Worm (Caenorhabditis elegans): ENCODE results near the gene C25B8.8.

C25B8.8 gene

ce11 chrX:6597089-6597488, 12.7 kb upstream of the C25B8.8 start, which contains the start of gene ttr-6:
Gene ttr-6, minus strand, starts transcription at chrX:6597121.
- TF ChIP-seq hlh-13 (GFP tag; optimal IDR thresholded peaks at IDR 0.05) (no peak), unc-55 (GFP tag; optimal IDR thresholded peaks at IDR 0.05) (peak; percentile 47), odd-2 (tag; optimal IDR thresholded peaks at IDR 0.05) (no peak), hlh-8 (tag; optimal IDR thresholded peaks at IDR 0.05) (peak; percentile 8)

- TF ChIP-seq Y22D7AL.16 (tag; optimal IDR thresholded peaks at IDR 0.05): no peak
- TF ChIP-seq hlh-8 (tag; optimal IDR thresholded peaks at IDR 0.05): no peak
- TF ChIP-seq dve-1 (tag; optimal IDR thresholded peaks at IDR 0.05): no peak
- no peak for TF ChIP-seq ets-4 (tag; optimal IDR thresholded peaks at IDR 0.05)
- no peak for TF ChIP-seq fkh-10 (GFP tag; optimal IDR thresholded peaks at IDR 0.05)
- TF ChIP-seq C08G9.2 (tag; optimal IDR thresholded peaks at IDR 0.05): no peak
- TF ChIP-seq ceh-6 (GFP tag; optimal IDR thresholded peaks at IDR 0.05): no peak
- no peak for TF ChIP-seq elt-2 (tag; optimal IDR thresholded peaks at IDR 0.05)
- no peak for TF ChIP-seq ceh-34 (tag; optimal IDR thresholded peaks at IDR 0.05)
- TF ChIP-seq fkh-6 (tag; optimal IDR thresholded peaks at IDR 0.05): no peak
- no peak for TF ChIP-seq ceh-14 (tag; optimal IDR thresholded peaks at IDR 0.05)
- TF ChIP-seq K09A11.1 (tag; optimal IDR thresholded peaks at IDR 0.05; ENCODE audit: insufficient read depth): no peak
- no peak for TF ChIP-seq tbx-7 (tag; optimal IDR thresholded peaks at IDR 0.05)
- TF ChIP-seq ceh-22 (tag; optimal IDR thresholded peaks at IDR 0.05): no peak
- TF ChIP-seq nhr-232 (tag; optimal IDR thresholded peaks at IDR 0.05): no peak
- TF ChIP-seq hlh-6 (tag; optimal IDR thresholded peaks at IDR 0.05): no peak
Measured at ce11 chrX:6598732-6599131, 11.1 kb upstream of the C25B8.8 start, which contains the start of gene hic-1. Gene hic-1, minus strand, starts transcription at chrX:6598832.

- TF ChIP-seq eyg-1 (tag; optimal IDR thresholded peaks at IDR 0.05) (no peak), tbx-2 (tag; optimal IDR thresholded peaks at IDR 0.05) (no peak), sdc-2 (tag; optimal IDR thresholded peaks at IDR 0.05) (no peak), ceh-14 (tag; optimal IDR thresholded peaks at IDR 0.05) (no peak), unc-3 (GFP tag; conservative IDR thresholded peaks at IDR 0.05) (no peak), unc-3 (tag; optimal IDR thresholded peaks at IDR 0.05) (no peak), fkh-10 (GFP tag; optimal IDR thresholded peaks at IDR 0.05) (no peak), ceh-24 (tag; optimal IDR thresholded peaks at IDR 0.05) (no peak), madf-2 (tag; optimal IDR thresholded peaks at IDR 0.05) (no peak), ceh-19 (GFP tag; optimal IDR thresholded peaks at IDR 0.05) (no peak), ttx-3 (tag; optimal IDR thresholded peaks at IDR 0.05) (no peak), ceh-30 (tag; optimal IDR thresholded peaks at IDR 0.05) (no peak), sox-2 (GFP tag; IDR thresholded peaks at IDR 0.05) (no peak), ceh-2 (tag; optimal IDR thresholded peaks at IDR 0.05) (no peak), fkh-6 (tag; optimal IDR thresholded peaks at IDR 0.05) (no peak), ceh-22 (tag; optimal IDR thresholded peaks at IDR 0.05) (no peak), nfya-1 (tag; optimal IDR thresholded peaks at IDR 0.05) (no peak), hlh-6 (tag; optimal IDR thresholded peaks at IDR 0.05) (no peak), F13H6.1 (tag; optimal IDR thresholded peaks at IDR 0.05) (no peak)
Measured at ce11 chrX:6601967-6602366, 7.8 kb upstream of the C25B8.8 start.

ce11 chrX:6603098-6603497, 6.7 kb upstream of the C25B8.8 start, which contains the start of gene F23G4.1:
Gene F23G4.1, minus strand, starts transcription at chrX:6603198.
- TF ChIP-seq hlh-15 (tag; optimal IDR thresholded peaks at IDR 0.05): no peak
- TF ChIP-seq elt-2 (tag; optimal IDR thresholded peaks at IDR 0.05): no peak

ce11 chrX:6606991-6607390, 2.8 kb upstream of the C25B8.8 start, which contains the start of gene cpr-6:
Gene cpr-6, plus strand, starts transcription at chrX:6607207.
- TF ChIP-seq unc-3 (GFP tag; conservative IDR thresholded peaks at IDR 0.05) (no peak), unc-3 (tag; optimal IDR thresholded peaks at IDR 0.05) (no peak), elt-2 (tag; optimal IDR thresholded peaks at IDR 0.05) (peak; percentile 98), ceh-6 (GFP tag; optimal IDR thresholded peaks at IDR 0.05) (no peak), nfya-1 (tag; optimal IDR thresholded peaks at IDR 0.05) (no peak)
